Worm (Caenorhabditis elegans) whole organism, mixed stage, embryonic: ENCODE data around the gene F21D5.9.
A peak's percentile ranks its signal among the peaks of the same experiment; 100 is the strongest.

Source experiments
- M03D4.4 ChIP-seq: sonication (generic microtip); optimal IDR thresholded peaks from 2 replicates; lab custom pipeline; 2017; ENCODE audit warnings: mild to moderate bottlenecking, missing genetic modification characterization, missing compliant biosample characterization
- bed-3 ChIP-seq: fragments of 200-800 bp; sonication (Bioruptor generic); optimal IDR thresholded peaks from 3 replicates; lab custom pipeline; 2018; ENCODE audit warnings: mild to moderate bottlenecking, missing genetic modification characterization, moderate library complexity, missing compliant biosample characterization
- blmp-1 ChIP-seq: fragments of 150-350 bp; optimal IDR thresholded peaks from 2 replicates; lab custom pipeline; 2014; ENCODE audit warnings: missing biosample characterization, missing genetic modification characterization
- ceh-39 ChIP-seq: fragments of 150-350 bp; optimal IDR thresholded peaks from 2 replicates; lab custom pipeline; 2014; ENCODE audit warnings: missing biosample characterization, missing genetic modification characterization
- ceh-83 ChIP-seq: fragments of 200-800 bp; sonication (Bioruptor generic); optimal IDR thresholded peaks from 2 replicates; lab custom pipeline; 2018; ENCODE audit warnings: mild to moderate bottlenecking, missing genetic modification characterization, missing compliant biosample characterization
- ces-1 ChIP-seq: fragments of 150-350 bp; optimal IDR thresholded peaks from 2 replicates; lab custom pipeline; 2014; ENCODE audit warnings: missing biosample characterization, missing genetic modification reagents, missing genetic modification characterization
- cnd-1 ChIP-seq: fragments of 200-800 bp; sonication (Bioruptor generic); optimal IDR thresholded peaks from 2 replicates; lab custom pipeline; 2018; ENCODE audit warnings: mild to moderate bottlenecking, missing genetic modification characterization, missing compliant biosample characterization
- drap-1 ChIP-seq: fragments of 200-800 bp; sonication (Bioruptor generic); optimal IDR thresholded peaks from 3 replicates; lab custom pipeline; 2018; ENCODE audit warnings: mild to moderate bottlenecking, missing genetic modification characterization, missing compliant biosample characterization
- elt-3 ChIP-seq: fragments of 150-350 bp; optimal IDR thresholded peaks from 2 replicates; lab custom pipeline; 2014; ENCODE audit warnings: missing biosample characterization, missing genetic modification characterization
- flh-1 ChIP-seq: fragments of 200-800 bp; sonication (Bioruptor generic); optimal IDR thresholded peaks from 2 replicates; lab custom pipeline; 2018; ENCODE audit warnings: mild to moderate bottlenecking, missing genetic modification characterization, moderate library complexity, missing compliant biosample characterization
- ham-2 ChIP-seq: fragments of 200-800 bp; sonication (Bioruptor generic); optimal IDR thresholded peaks from 2 replicates; lab custom pipeline; 2018; ENCODE audit warnings: mild to moderate bottlenecking, missing genetic modification characterization, missing compliant biosample characterization
- hlh-1 ChIP-seq: fragments of 150-350 bp; optimal IDR thresholded peaks from 2 replicates; lab custom pipeline; 2014; ENCODE audit warnings: missing biosample characterization, missing genetic modification reagents, missing genetic modification characterization
- lin-13 ChIP-seq: fragments of 150-350 bp; optimal IDR thresholded peaks from 2 replicates; lab custom pipeline; 2014; ENCODE audit warnings: missing biosample characterization, missing genetic modification characterization
- lin-32 ChIP-seq: fragments of 200-800 bp; sonication (Bioruptor generic); optimal IDR thresholded peaks from 2 replicates; lab custom pipeline; 2018; ENCODE audit warnings: mild to moderate bottlenecking, missing genetic modification characterization, missing compliant biosample characterization
- lsy-2 ChIP-seq: fragments of 150-350 bp; optimal IDR thresholded peaks from 2 replicates; lab custom pipeline; 2014; ENCODE audit warnings: missing biosample characterization, missing genetic modification characterization
- mab-5 ChIP-seq: fragments of 150-350 bp; optimal IDR thresholded peaks from 2 replicates; lab custom pipeline; 2014; ENCODE audit warnings: missing biosample characterization, missing genetic modification characterization
- mep-1 ChIP-seq: fragments of 150-350 bp; optimal IDR thresholded peaks from 2 replicates; lab custom pipeline; 2017; ENCODE audit warnings: missing biosample characterization, missing genetic modification reagents, missing genetic modification characterization, inconsistent platforms
- mls-2 ChIP-seq: sonication (generic microtip); optimal IDR thresholded peaks from 2 replicates; lab custom pipeline; 2016; ENCODE audit warnings: mild to moderate bottlenecking, missing genetic modification characterization, moderate library complexity, missing compliant biosample characterization
- nhr-12 ChIP-seq: fragments of 150-350 bp; optimal IDR thresholded peaks from 2 replicates; lab custom pipeline; 2014; ENCODE audit warnings: missing biosample characterization, missing genetic modification characterization
- nhr-2 ChIP-seq: fragments of 150-350 bp; optimal IDR thresholded peaks from 2 replicates; lab custom pipeline; 2014; ENCODE audit warnings: missing biosample characterization, missing genetic modification characterization
- nhr-28 ChIP-seq: fragments of 150-350 bp; optimal IDR thresholded peaks from 2 replicates; lab custom pipeline; 2014; ENCODE audit warnings: missing biosample characterization, missing genetic modification characterization
- nhr-76 ChIP-seq: sonication (generic microtip); optimal IDR thresholded peaks from 2 replicates; lab custom pipeline; 2017; ENCODE audit warnings: missing biosample characterization, missing genetic modification characterization
- pha-4 ChIP-seq: fragments of 150-350 bp; optimal IDR thresholded peaks from 2 replicates; lab custom pipeline; 2018; ENCODE audit warnings: missing biosample characterization, missing genetic modification reagents, missing genetic modification characterization
- snpc-4 ChIP-seq: fragments of 150-350 bp; optimal IDR thresholded peaks from 2 replicates; lab custom pipeline; 2014; ENCODE audit warnings: missing biosample characterization, missing genetic modification characterization
- sptf-1 ChIP-seq: sonication (generic microtip); optimal IDR thresholded peaks from 2 replicates; lab custom pipeline; 2017; ENCODE audit warnings: mild to moderate bottlenecking, missing genetic modification characterization, moderate library complexity, missing compliant biosample characterization
- tbx-8 ChIP-seq: fragments of 200-800 bp; sonication (Bioruptor generic); optimal IDR thresholded peaks from 2 replicates; lab custom pipeline; 2018; ENCODE audit warnings: mild to moderate bottlenecking, missing genetic modification characterization, moderate library complexity, missing compliant biosample characterization
- unc-120 ChIP-seq: sonication (generic microtip); optimal IDR thresholded peaks from 2 replicates; lab custom pipeline; 2017; ENCODE audit warnings: missing genetic modification characterization, missing compliant biosample characterization; ENCODE audit not compliant: poor library complexity, severe bottlenecking
- unc-62 ChIP-seq: fragments of 150-350 bp; optimal IDR thresholded peaks from 2 replicates; lab custom pipeline; 2014; ENCODE audit warnings: missing biosample characterization, missing genetic modification reagents, missing genetic modification characterization
- ztf-11 ChIP-seq: fragments of 150-350 bp; optimal IDR thresholded peaks from 2 replicates; lab custom pipeline; 2014; ENCODE audit warnings: missing biosample characterization, missing genetic modification characterization

F21D5.9 gene

ce11 chrIV:8748967-8749366 is 25.1 kb downstream of the F21D5.9 start:
- TF ChIP-seq unc-120 (tag; lab: Kevin White, UChicago) = no peak
- TF ChIP-seq ceh-39 (tag; lab: Kevin White, UChicago) = no peak
- TF ChIP-seq blmp-1 = no peak
- TF ChIP-seq mep-1 (tag; lab: Kevin White, UChicago) = no peak
- no peak for TF ChIP-seq cnd-1 (tag; lab: Kevin White, UChicago)
- TF ChIP-seq ces-1 (GFP tag; lab: Kevin White, UChicago) = no peak

- no peak for TF ChIP-seq unc-120 (tag; lab: Kevin White, UChicago)
- TF ChIP-seq nhr-76 (tag; lab: Kevin White, UChicago) = no peak
- TF ChIP-seq M03D4.4 (tag; lab: Kevin White, UChicago) = no peak
- TF ChIP-seq snpc-4 (tag; lab: Kevin White, UChicago) = no peak
- no peak for TF ChIP-seq bed-3 (GFP tag; lab: Kevin White, UChicago)
- TF ChIP-seq nhr-2 (tag; lab: Kevin White, UChicago) = no peak
- TF ChIP-seq mep-1 (tag; lab: Kevin White, UChicago) = no peak
- TF ChIP-seq nhr-28 (tag; lab: Kevin White, UChicago) = no peak
- no peak for TF ChIP-seq nhr-12 (tag; lab: Kevin White, UChicago)
- no peak for TF ChIP-seq lsy-2 (tag; lab: Kevin White, UChicago)
- no peak for TF ChIP-seq unc-62 (GFP tag; lab: Kevin White, UChicago)
- TF ChIP-seq mls-2 (tag; lab: Kevin White, UChicago) = no peak
- no peak for TF ChIP-seq ham-2 (GFP tag; lab: Kevin White, UChicago)
- TF ChIP-seq flh-1 = no peak
- TF ChIP-seq drap-1 (GFP tag; lab: Kevin White, UChicago) = no peak
- TF ChIP-seq mab-5 (tag; lab: Kevin White, UChicago) = no peak
- TF ChIP-seq tbx-8 (GFP tag; lab: Kevin White, UChicago) = no peak
Observed at ce11 chrIV:8752492-8752891, 28.7 kb downstream of the F21D5.9 start.

- TF ChIP-seq cnd-1 (tag; lab: Kevin White, UChicago) (no peak), mls-2 (tag; lab: Kevin White, UChicago) (no peak), nhr-2 (tag; lab: Kevin White, UChicago) (no peak), ztf-11 (tag; lab: Kevin White, UChicago) (no peak), ceh-83 (GFP tag; lab: Kevin White, UChicago) (peak; percentile 10), drap-1 (GFP tag; lab: Kevin White, UChicago) (no peak), lin-13 (tag; lab: Kevin White, UChicago) (no peak), sptf-1 (no peak)
Observed at ce11 chrIV:8754146-8754545, 30.3 kb downstream of the F21D5.9 start.

ce11 chrIV:8754727-8755126 is 30.9 kb downstream of the F21D5.9 start, which contains the start of gene elli-1:
TSS of gene elli-1 (minus strand) at chrIV:8754827.
- TF ChIP-seq bed-3 (GFP tag; lab: Kevin White, UChicago) = no peak

ce11 chrIV:8757729-8758128 is 33.9 kb downstream of the F21D5.9 start:
- no peak for TF ChIP-seq nhr-76 (tag; lab: Kevin White, UChicago)
- TF ChIP-seq hlh-1 (tag; lab: Kevin White, UChicago) = peak; percentile 55
- TF ChIP-seq unc-120 (tag; lab: Kevin White, UChicago) = peak; percentile 54
- peak; percentile 2 for TF ChIP-seq ces-1 (GFP tag; lab: Kevin White, UChicago)
- no peak for TF ChIP-seq elt-3

DNA sequence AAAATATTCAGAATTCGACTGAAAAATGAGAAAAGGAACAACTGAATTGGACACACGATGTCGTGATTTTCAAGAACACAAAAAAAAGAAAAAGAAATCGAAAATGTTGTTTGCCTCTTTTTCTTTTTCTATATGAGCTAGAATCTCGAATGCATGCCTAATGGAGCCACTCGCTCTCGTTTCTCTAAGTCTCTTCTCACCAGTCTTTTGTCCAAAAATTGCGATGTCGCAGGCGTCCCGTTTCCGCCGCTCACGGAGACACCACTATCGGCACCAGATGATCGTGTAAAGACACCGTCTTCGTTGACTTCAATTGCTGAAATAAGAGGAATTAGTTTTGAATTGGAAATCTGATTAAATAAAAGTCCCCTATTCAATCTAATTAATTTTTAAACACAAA is 34.8 kb downstream of the F21D5.9 start:
- TF ChIP-seq hlh-1 (tag; lab: Kevin White, UChicago) = no peak
- TF ChIP-seq ces-1 (GFP tag; lab: Kevin White, UChicago) = peak; percentile 28

ce11 chrIV:8761896-8762295 is 38.1 kb downstream of the F21D5.9 start, which contains the start of the genes F20C5.11 and klp-11:
TSS of gene F20C5.11 (minus strand) at chrIV:8761996.
TSS of gene klp-11 (minus strand) at chrIV:8762066.
- TF ChIP-seq sptf-1 = no peak
- TF ChIP-seq lsy-2 (tag; lab: Kevin White, UChicago) = no peak
- TF ChIP-seq ham-2 (GFP tag; lab: Kevin White, UChicago) = no peak
- no peak for TF ChIP-seq ztf-11 (tag; lab: Kevin White, UChicago)
- TF ChIP-seq pha-4 (tag; lab: Kevin White, UChicago) = no peak
- no peak for TF ChIP-seq blmp-1
- no peak for TF ChIP-seq elt-3
- no peak for TF ChIP-seq mab-5 (tag; lab: Kevin White, UChicago)
- TF ChIP-seq nhr-2 (tag; lab: Kevin White, UChicago) = no peak
- no peak for TF ChIP-seq lin-32 (GFP tag; lab: Kevin White, UChicago)
- no peak for TF ChIP-seq nhr-12 (tag; lab: Kevin White, UChicago)
- no peak for TF ChIP-seq M03D4.4 (tag; lab: Kevin White, UChicago)
- TF ChIP-seq nhr-28 (tag; lab: Kevin White, UChicago) = no peak
- TF ChIP-seq mls-2 (tag; lab: Kevin White, UChicago) = no peak
